Fruit fly (Drosophila melanogaster): Measurements from ENCODE around the gene hid.

Gene hid

dm6 chr3L:18203949-18204348, 18.5 kb upstream of the hid start (continued):
- TF ChIP-seq CG8765 (GFP tag; IDR thresholded peaks at IDR 0.05) = no peak
- no peak for TF ChIP-seq nau (GFP tag; optimal IDR thresholded peaks at IDR 0.05)
- TF ChIP-seq fu2 (GFP tag; optimal IDR thresholded peaks at IDR 0.05) = no peak
- TF ChIP-seq CG18764 (GFP tag; optimal IDR thresholded peaks at IDR 0.05) = peak; percentile 44
- TF ChIP-seq ken (GFP tag; IDR thresholded peaks at IDR 0.05) = no peak
- no peak for TF ChIP-seq HLH4C (GFP tag; IDR thresholded peaks at IDR 0.05; ENCODE audit: partially characterized antibody)
- peak; percentile 41; the same call in 1 of the 2 replicates for TF ChIP-seq Nf-YA (GFP tag; IDR thresholded peaks at IDR 0.05)
- no peak for TF ChIP-seq CG9609 (GFP tag; optimal IDR thresholded peaks at IDR 0.05)
- no peak for TF ChIP-seq gcm2 (GFP tag; optimal IDR thresholded peaks at IDR 0.05)
- no peak for TF ChIP-seq Hmr (GFP tag; optimal IDR thresholded peaks at IDR 0.05)
- TF ChIP-seq CG6254 (GFP tag; optimal IDR thresholded peaks at IDR 0.05) = peak; percentile 60
- no peak for TF ChIP-seq hb (GFP tag; IDR thresholded peaks at IDR 0.05; ENCODE audit: partially characterized antibody)
- no peak for TF ChIP-seq Doc2 (GFP tag; IDR thresholded peaks at IDR 0.05)
- peak; percentile 36 for TF ChIP-seq Deaf1 (tag; optimal IDR thresholded peaks at IDR 0.05)
- TF ChIP-seq wek (GFP tag; optimal IDR thresholded peaks at IDR 0.05) = no peak
- TF ChIP-seq zf30C (GFP tag; optimal IDR thresholded peaks at IDR 0.05) = peak; percentile 56
- peak; percentile 59 for TF ChIP-seq ssp (GFP tag; IDR thresholded peaks at IDR 0.05)
- no peak for TF ChIP-seq CG17912 (GFP tag; optimal IDR thresholded peaks at IDR 0.05)
- TF ChIP-seq Camta (GFP tag; optimal IDR thresholded peaks at IDR 0.05) = no peak
- TF ChIP-seq CG8359 (GFP tag; optimal IDR thresholded peaks at IDR 0.05; ENCODE audit: borderline replicate concordance) = peak; percentile 24
- no peak for TF ChIP-seq CG18476 (GFP tag; optimal IDR thresholded peaks at IDR 0.05)
- TF ChIP-seq CG8944 (GFP tag; optimal IDR thresholded peaks at IDR 0.05) = no peak
- peak; percentile 59 for TF ChIP-seq dmrt99B (tag; optimal IDR thresholded peaks at IDR 0.05)
- no peak for TF ChIP-seq MESR4 (GFP tag; optimal IDR thresholded peaks at IDR 0.05)
- peak; percentile 84 for TF ChIP-seq nmo (GFP tag; optimal IDR thresholded peaks at IDR 0.05)
- TF ChIP-seq Ets65A (GFP tag) = no peak
- no peak for TF ChIP-seq fd64A (GFP tag; optimal IDR thresholded peaks at IDR 0.05)
- no peak for TF ChIP-seq CG10959 (GFP tag; IDR thresholded peaks at IDR 0.05)
- TF ChIP-seq trh (GFP tag; optimal IDR thresholded peaks at IDR 0.05) = peak; percentile 22
- no peak for TF ChIP-seq CG4617 (GFP tag; optimal IDR thresholded peaks at IDR 0.05; ENCODE audit: borderline replicate concordance)
- TF ChIP-seq zfh1 (GFP tag; IDR thresholded peaks at IDR 0.05) = no peak
- TF ChIP-seq CG15011 (GFP tag; optimal IDR thresholded peaks at IDR 0.05) = no peak
- TF ChIP-seq lov (optimal IDR thresholded peaks at IDR 0.05) = no peak
- TF ChIP-seq lov (GFP tag; IDR thresholded peaks at IDR 0.05) = no peak
- no peak for TF ChIP-seq ash1 (GFP tag; optimal IDR thresholded peaks at IDR 0.05)
- no peak for TF ChIP-seq CG10274 (GFP tag; optimal IDR thresholded peaks at IDR 0.05)
- TF ChIP-seq Atf-2 (GFP tag; optimal IDR thresholded peaks at IDR 0.05) = no peak
- TF ChIP-seq dimm (GFP tag; IDR thresholded peaks at IDR 0.05) = no peak
- peak; percentile 76 for TF ChIP-seq fd96Cb (tag; optimal IDR thresholded peaks at IDR 0.05)
- TF ChIP-seq Myb (GFP tag; optimal IDR thresholded peaks at IDR 0.05) = no peak
- no peak for TF ChIP-seq CG6854 (GFP tag; optimal IDR thresholded peaks at IDR 0.05)
- TF ChIP-seq CG15479 (GFP tag; optimal IDR thresholded peaks at IDR 0.05) = no peak
- TF ChIP-seq oc (tag; optimal IDR thresholded peaks at IDR 0.05) = peak; percentile 11
- peak; percentile 80 for TF ChIP-seq phol (tag; optimal IDR thresholded peaks at IDR 0.05)
- peak; percentile 62 for TF ChIP-seq unpg (GFP tag; optimal IDR thresholded peaks at IDR 0.05)
- TF ChIP-seq Hey (tag; optimal IDR thresholded peaks at IDR 0.05) = no peak
- peak; percentile 33 for TF ChIP-seq CG17385 (GFP tag; optimal IDR thresholded peaks at IDR 0.05)
- TF ChIP-seq CG1792 (GFP tag; optimal IDR thresholded peaks at IDR 0.05) = no peak
- TF ChIP-seq Lim3 (GFP tag; IDR thresholded peaks at IDR 0.05) = no peak
- no peak for TF ChIP-seq Meics (GFP tag; optimal IDR thresholded peaks at IDR 0.05)
- TF ChIP-seq fd102C (GFP tag; optimal IDR thresholded peaks at IDR 0.05) = no peak
- no peak for TF ChIP-seq pum (GFP tag; optimal IDR thresholded peaks at IDR 0.05)

Data from whole organism, embryonic.